Fruit fly (Drosophila melanogaster) whole organism, prepupa: ENCODE measurements around the gene CG43235.

Experiments
- CG1621 ChIP-seq: fragments of 200-800 bp; sonication (Bioruptor generic); optimal IDR thresholded peaks from 3 replicates; lab custom pipeline; 2018; ENCODE audit warnings: missing biosample characterization, mild to moderate bottlenecking, missing genetic modification characterization
- CG7368 ChIP-seq: fragments of 200-800 bp; sonication (Bioruptor generic); optimal IDR thresholded peaks from 3 replicates; lab custom pipeline; 2016; ENCODE audit warnings: missing biosample characterization, missing genetic modification characterization
- esn ChIP-seq: fragments of 200-800 bp; sonication (Bioruptor generic); optimal IDR thresholded peaks from 2 replicates; lab custom pipeline; 2016; ENCODE audit warnings: missing biosample characterization, mild to moderate bottlenecking, missing genetic modification characterization, moderate library complexity
- fd59A ChIP-seq: fragments of 200-800 bp; sonication (Bioruptor generic); optimal IDR thresholded peaks from 2 replicates; lab custom pipeline; 2017; ENCODE audit warnings: missing biosample characterization, mild to moderate bottlenecking, missing genetic modification characterization, missing genetic modification reagents

DNA sequence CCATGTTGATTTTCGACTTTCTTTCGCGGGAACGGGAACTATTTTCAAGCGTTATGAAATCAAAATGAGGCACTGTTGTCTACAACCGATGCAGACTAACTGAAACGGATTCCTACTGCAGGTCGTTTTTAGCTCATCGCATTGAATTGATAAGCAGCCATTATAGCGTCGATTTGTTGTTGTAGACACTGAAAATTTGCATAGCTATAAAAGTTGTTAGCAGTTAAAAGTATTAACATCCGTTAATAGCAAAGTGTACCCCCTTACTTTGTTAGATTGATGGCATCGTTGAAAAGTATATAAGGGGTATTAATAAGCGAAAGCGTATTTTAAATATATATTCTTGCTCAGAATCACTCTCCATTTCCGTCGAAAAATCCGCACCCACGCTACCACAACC, 26.6 kb downstream of the CG43235 start, which contains the start of gene CG13793:
- TF ChIP-seq CG7368 (no peak), esn (GFP tag; lab: Kevin White, UChicago) (no peak), CG1621 (tag; lab: Kevin White, UChicago) (no peak), fd59A (no peak)
